Fruit fly (Drosophila melanogaster): ENCODE results near the gene Pep.

Gene Pep

DNA sequence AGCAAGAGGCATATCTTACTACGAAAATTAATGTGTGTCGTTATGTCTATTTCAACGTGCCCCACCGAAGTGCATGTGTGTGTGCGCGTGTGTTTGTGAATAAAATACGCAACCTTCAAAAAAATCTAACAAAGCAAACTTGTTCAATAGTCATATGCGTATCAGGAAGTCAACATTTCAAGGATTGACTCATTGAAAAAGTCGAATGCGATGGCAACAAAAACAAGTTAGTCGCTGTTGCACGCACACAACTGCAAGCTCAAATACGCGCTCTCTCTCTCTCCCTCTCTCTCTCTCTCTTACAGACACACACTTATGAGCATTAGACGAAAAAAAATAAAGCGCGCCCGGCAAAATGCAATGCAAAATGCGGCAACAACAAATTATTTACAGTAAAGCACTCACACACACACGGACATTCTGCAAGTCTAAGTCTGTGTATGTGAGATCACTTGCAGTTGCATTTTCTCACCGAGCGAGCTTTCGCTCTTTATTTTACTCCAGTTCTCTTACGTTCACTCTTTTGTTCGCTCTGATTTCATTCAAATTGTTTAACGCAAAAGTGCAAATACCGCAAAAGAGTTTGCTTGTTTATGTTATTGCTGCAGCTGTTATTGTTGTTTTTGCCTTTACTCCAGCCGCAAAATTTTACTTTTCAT, 38.1 kb downstream of the Pep start:
- no peak for TF ChIP-seq noc (tag; optimal IDR thresholded peaks at IDR 0.05)

DNA sequence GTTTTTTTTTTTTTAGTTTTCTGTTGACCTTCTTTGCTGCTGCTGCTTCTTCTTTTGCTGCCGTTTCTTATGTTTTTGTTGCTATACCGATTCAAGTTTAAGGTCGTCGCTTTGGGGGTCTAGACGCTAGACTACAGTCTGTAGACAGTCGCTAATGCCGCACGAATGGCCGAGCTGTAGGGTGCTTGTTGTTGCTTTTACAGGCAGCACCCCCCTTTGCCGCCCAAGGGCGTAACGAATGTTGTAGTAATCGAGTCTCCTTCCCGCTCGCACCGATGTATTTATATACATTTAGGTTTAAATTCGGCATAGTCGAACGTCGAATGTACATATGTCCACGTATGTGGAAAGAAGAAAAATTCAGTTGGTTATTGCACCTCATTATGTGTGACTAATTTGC, 39.9 kb downstream of the Pep start:
- TF ChIP-seq noc (tag; optimal IDR thresholded peaks at IDR 0.05), result no peak

DNA sequence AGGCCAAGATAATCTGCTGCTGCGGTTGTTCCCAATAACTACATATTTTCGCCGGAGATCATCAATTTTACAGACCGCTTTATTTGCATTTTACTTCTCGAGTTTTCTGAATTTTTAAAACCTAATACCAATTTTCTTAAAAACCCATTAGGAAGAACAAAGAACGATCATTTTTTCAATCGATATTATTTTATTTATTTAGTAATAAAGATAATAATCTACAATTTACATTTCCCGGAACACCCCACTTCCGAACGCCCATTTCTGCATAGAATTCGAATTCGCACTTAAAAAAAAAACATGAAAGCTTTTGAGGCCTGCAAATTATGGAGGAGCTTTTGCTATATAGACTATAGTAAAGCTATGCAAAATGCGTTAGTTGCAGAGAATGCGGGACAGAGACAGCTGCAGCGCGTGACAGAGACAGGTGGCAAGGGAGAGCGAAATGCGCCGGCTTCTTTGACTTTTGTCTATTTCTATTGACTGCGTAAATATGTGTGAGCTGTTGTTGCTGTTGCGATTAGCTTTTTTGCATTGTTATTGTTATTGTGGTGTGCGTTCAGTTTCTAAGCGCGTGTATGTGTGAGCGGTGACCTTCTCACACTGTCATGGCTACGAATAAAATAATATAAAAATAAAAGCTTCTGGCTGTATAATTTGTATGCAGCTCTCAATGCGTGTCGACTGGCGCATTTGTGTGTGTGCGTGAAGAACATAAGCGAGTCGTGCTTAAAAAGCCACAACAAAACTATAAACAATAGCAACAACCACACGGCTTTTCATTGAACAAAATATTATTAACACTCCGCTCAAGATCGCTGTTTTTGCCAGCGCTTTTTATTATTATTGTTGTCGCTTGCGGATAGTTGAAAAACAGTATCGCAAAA, 41.1 kb downstream of the Pep start:
- no peak for TF ChIP-seq noc (tag; optimal IDR thresholded peaks at IDR 0.05)

DNA sequence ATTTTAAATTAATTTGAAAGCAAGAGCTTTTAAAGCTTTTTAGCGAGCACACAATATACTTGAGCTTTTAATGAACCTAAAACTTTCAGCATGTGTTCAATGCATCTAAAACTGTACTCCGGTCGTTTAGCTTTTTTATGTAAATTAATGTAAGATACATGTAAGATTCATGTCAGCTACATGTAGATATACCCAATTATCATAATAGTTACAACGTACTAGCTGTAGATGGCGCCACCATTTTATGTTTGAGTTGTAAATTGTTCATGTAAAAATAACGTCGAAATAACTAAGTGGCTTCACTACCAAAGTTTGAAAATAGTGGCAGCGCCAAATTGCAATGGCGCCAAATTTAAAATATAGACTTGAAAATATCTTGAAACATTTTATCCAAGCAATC, 47.9 kb downstream of the Pep start:
- no peak for TF ChIP-seq noc (tag; optimal IDR thresholded peaks at IDR 0.05)

DNA sequence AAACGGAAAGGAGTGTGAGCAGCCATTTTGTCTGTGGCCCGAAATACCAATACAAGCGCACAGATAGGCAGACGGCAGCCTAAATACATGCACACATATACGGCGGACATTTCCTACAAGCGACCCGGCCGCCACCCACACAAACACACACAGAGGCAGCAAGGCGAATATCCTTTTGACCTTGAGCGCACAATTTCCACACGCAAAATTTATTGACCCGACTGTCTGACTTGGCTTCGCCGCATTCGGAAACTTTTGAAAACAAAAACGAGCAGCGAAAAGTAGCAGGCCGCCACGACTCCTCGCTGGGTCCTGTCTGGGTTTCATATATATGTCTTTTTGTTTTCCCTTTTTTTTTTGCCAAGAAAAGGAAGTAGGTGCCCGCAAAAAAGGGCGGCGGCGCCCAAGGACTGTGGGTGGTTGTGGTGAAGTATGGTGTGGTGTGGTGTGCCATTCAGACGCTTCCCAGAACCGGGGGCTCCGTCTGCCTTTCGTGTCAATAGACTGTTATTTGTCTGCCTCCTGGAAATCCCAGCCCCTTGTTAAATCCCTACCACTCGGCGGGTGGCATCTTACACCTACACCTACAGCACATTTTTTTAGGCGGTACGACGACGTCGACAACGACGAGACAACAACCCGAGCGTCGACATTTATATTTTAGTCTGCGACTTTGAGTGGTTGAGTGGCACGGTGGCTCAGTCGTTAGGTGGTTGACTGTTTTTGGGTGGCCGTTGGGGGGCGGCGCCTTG, 48.9 kb downstream of the Pep start:
- no peak for TF ChIP-seq noc (tag; optimal IDR thresholded peaks at IDR 0.05)

DNA sequence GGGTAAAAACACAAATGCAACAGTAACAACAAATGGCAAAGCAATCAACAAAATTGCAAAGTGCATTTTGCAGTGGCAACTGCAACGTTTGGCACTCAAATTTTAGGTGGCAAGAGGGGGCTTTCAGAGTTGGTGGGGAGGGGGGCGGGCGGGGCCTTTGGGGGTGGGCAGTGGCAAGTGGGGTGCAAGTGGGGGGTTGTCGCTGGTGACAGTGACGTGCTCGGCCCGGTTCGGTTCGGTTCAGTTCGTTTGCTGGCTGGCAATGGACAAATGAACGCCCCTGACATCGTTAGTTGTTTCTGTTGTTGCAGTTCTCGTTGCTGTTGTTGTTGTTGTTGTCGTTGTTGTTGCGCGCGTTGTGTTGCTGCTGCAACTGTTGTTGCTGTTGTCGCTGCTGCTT, 51.7 kb downstream of the Pep start:
- TF ChIP-seq noc (tag; optimal IDR thresholded peaks at IDR 0.05), result no peak

DNA sequence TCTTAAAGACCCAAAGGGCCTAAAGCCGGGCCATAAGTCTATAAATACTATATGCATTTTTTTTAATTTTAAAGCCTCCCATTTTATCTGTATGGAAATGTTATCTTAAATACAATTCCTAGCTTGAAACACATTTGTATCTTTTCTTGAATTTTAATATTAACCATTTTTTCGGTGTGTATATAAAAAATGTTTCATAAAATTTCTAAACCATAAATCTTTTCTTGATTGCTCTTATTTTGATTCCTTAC, 53.7 kb downstream of the Pep start:
- TF ChIP-seq noc (tag; optimal IDR thresholded peaks at IDR 0.05), result no peak

DNA sequence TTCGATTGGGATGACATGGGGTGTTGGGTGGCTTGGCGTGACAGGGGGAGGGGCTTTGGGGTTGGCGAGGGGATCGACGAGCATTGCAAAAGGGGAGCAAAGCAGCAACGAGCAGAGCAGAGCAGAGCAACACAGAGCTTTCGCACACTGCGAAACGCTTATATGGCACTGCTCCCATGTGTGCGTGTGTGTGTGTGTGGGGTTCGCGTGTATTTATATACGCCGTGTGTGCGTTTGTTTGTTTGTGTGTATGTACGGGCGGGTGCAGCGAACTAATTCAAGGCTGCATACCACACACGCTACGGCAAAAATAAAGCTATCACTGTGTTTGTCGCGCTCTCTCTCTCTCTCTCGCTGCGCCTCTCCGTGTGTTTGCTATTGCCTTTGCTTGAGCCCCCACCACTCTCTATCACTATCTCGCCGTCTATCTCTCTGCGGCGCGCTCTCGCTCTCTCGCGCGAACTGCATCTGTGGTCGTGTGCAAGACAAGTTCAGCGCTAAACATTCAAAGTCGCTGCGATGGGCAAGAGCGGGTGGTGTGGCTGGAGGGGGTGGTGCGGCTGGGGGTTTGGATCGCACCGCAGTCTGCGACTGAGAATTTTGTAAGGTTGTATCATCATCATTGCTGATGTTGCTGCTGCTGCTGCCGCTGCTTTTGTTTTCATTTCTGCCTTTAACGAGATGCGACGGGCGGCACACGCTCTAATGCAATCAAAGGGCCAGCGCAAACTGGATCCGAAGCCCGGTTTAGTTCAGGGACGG, 54.2 kb downstream of the Pep start:
- no peak for TF ChIP-seq noc (tag; optimal IDR thresholded peaks at IDR 0.05)

DNA sequence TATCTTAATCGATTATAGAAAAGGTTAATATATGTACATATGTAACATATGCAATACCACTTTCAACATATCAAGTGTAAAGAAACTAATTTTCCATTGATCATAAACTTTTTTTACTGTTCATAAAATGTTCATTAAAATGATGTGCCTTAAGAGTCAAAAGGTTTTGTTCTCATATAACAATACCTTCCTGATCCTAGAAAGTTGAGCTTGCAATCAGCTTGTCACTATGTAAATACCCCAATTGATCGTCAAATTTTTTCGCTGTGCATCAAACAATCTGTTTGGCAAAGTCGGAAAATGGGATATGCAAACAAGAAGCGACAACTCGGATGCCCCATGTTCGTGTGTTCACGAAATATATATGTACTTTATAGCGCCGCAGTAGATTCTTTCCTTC, 54.8 kb downstream of the Pep start:
- TF ChIP-seq noc (tag; optimal IDR thresholded peaks at IDR 0.05), result no peak

DNA sequence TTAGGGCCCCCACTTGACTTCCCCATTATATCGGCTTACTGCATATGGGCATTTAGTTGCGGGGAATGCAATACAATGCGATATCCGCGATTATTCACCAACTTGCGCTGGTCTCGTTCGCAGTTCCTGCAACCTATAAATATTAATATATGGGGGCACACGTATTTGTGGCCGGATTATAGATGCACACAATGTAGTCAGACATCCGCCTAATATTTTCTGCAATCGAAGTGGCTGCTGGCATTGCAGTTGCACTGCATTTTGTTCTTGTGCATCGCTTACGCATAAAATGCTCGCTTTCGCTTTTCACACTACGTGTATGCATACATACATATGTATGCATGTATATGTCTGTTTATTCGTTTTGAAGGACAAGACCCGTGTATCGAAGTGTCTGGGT, 56.1 kb downstream of the Pep start:
- no peak for TF ChIP-seq noc (tag; optimal IDR thresholded peaks at IDR 0.05)
